Fruit fly (Drosophila melanogaster) whole organism, embryonic: ENCODE measurements around the gene Datp.

Experiments
- CG11085 ChIP-seq: fragments of 200-800 bp; sonication (Bioruptor generic); IDR thresholded peaks from 2 replicates; pipeline ENCODE4 v1.3.6; 2022; ENCODE audit warnings: missing biosample characterization, missing genetic modification characterization
- CG11247 ChIP-seq: fragments of 200-800 bp; sonication (Bioruptor generic); IDR thresholded peaks from 2 replicates; pipeline ENCODE4 v1.3.6; 2022; ENCODE audit warnings: missing biosample characterization, missing genetic modification characterization
- CG12942 ChIP-seq: fragments of 200-800 bp; sonication (Bioruptor generic); optimal IDR thresholded peaks from 3 replicates; lab custom pipeline; 2016; ENCODE audit warnings: missing biosample characterization, missing genetic modification characterization
- CG13296 ChIP-seq: fragments of 200-800 bp; sonication (Bioruptor generic); optimal IDR thresholded peaks from 3 replicates; lab custom pipeline; 2018; ENCODE audit warnings: missing biosample characterization, mild to moderate bottlenecking, missing genetic modification characterization
- CG14050 ChIP-seq: fragments of 200-800 bp; sonication (Bioruptor generic); IDR thresholded peaks from 3 replicates; pipeline ENCODE4 v1.3.6; 2022; ENCODE audit warnings: missing biosample characterization, missing genetic modification characterization
- CG34422 ChIP-seq: fragments of 200-800 bp; sonication (Bioruptor generic); IDR thresholded peaks from 3 replicates; pipeline ENCODE4 v1.3.6; 2022; ENCODE audit warnings: missing biosample characterization, missing genetic modification characterization
- CG3726 ChIP-seq: fragments of 200-800 bp; sonication (Bioruptor generic); IDR thresholded peaks from 3 replicates; pipeline ENCODE4, ENCODE4 v1.3.6; 2022; ENCODE audit warnings: missing biosample characterization, missing genetic modification characterization
- CG3847 ChIP-seq: fragments of 200-800 bp; sonication (Bioruptor generic); IDR thresholded peaks from 2 replicates; pipeline ENCODE4 v1.3.6; 2022; ENCODE audit warnings: missing biosample characterization, missing genetic modification characterization
- CG4328 ChIP-seq: fragments of 200-800 bp; sonication (Bioruptor generic); optimal IDR thresholded peaks from 3 replicates; lab custom pipeline; 2017; ENCODE audit warnings: missing biosample characterization, missing genetic modification reagents, missing genetic modification characterization
- CG4707 ChIP-seq: fragments of 200-800 bp; sonication (Bioruptor generic); optimal IDR thresholded peaks from 2 replicates; lab custom pipeline; 2018; ENCODE audit warnings: missing biosample characterization, mild to moderate bottlenecking, missing genetic modification characterization, moderate library complexity
- CG6813 ChIP-seq: fragments of 200-800 bp; sonication (Bioruptor generic); optimal IDR thresholded peaks from 2 replicates; lab custom pipeline; 2017; ENCODE audit warnings: missing biosample characterization, missing genetic modification characterization, mild to moderate bottlenecking, moderate library complexity, missing genetic modification reagents
- CG7357 ChIP-seq: fragments of 200-800 bp; sonication (Bioruptor generic); IDR thresholded peaks from 3 replicates; pipeline ENCODE4 v1.3.6; 2022; ENCODE audit warnings: missing biosample characterization, missing genetic modification characterization
- CG7556 ChIP-seq: fragments of 200-800 bp; sonication (Bioruptor generic); optimal IDR thresholded peaks from 2 replicates; lab custom pipeline; 2017; ENCODE audit warnings: missing biosample characterization, mild to moderate bottlenecking, missing genetic modification characterization
- CG7839 ChIP-seq: fragments of 200-800 bp; sonication (Bioruptor generic); optimal IDR thresholded peaks from 3 replicates; lab custom pipeline; 2018; ENCODE audit warnings: missing biosample characterization, mild to moderate bottlenecking, missing genetic modification characterization, moderate library complexity
- Chrac-16 ChIP-seq: fragments of 200-800 bp; sonication (Bioruptor generic); optimal IDR thresholded peaks from 3 replicates; lab custom pipeline; 2016; ENCODE audit warnings: missing biosample characterization, missing genetic modification characterization
- Dp ChIP-seq: fragments of 200-800 bp; sonication (Bioruptor generic); optimal IDR thresholded peaks from 2 replicates; lab custom pipeline; 2018; ENCODE audit warnings: missing biosample characterization, mild to moderate bottlenecking, missing genetic modification characterization, moderate library complexity
- Dref ChIP-seq: fragments of 200-800 bp; sonication (Bioruptor generic); IDR thresholded peaks from 2 replicates; pipeline ENCODE4 v1.3.6; 2022; ENCODE audit warnings: missing biosample characterization, missing genetic modification characterization
- E2f2 ChIP-seq: fragments of 200-800 bp; sonication (Bioruptor generic); IDR thresholded peaks from 2 replicates; pipeline ENCODE4 v1.3.6; 2022; ENCODE audit warnings: missing biosample characterization, missing genetic modification characterization
- Ets65A ChIP-seq: fragments of 200-800 bp; sonication (Bioruptor generic); peaks from one replicate; lab custom pipeline; 2016; ENCODE audit warnings: missing biosample characterization, missing genetic modification characterization
- HLH3B ChIP-seq: fragments of 200-800 bp; sonication (Bioruptor generic); IDR thresholded peaks from 2 replicates; pipeline ENCODE4 v1.3.6; 2022; ENCODE audit warnings: missing biosample characterization, missing genetic modification characterization
- Hand ChIP-seq: fragments of 200-800 bp; sonication (Bioruptor generic); optimal IDR thresholded peaks from 2 replicates; lab custom pipeline; 2017; ENCODE audit warnings: mild to moderate bottlenecking, missing biosample characterization, missing genetic modification reagents, missing genetic modification characterization
- Hmx ChIP-seq: fragments of 200-800 bp; sonication (Bioruptor generic); optimal IDR thresholded peaks from 2 replicates; lab custom pipeline; 2016; ENCODE audit warnings: missing biosample characterization, missing genetic modification characterization
- Hr39 ChIP-seq: fragments of >200 bp; optimal IDR thresholded peaks from 2 replicates; lab custom pipeline; 2017
- MBD-R2 ChIP-seq: fragments of 200-800 bp; sonication (Bioruptor generic); IDR thresholded peaks from 2 replicates; pipeline ENCODE4 v1.3.6; 2022; ENCODE audit warnings: missing biosample characterization, missing genetic modification characterization
- MESR4 ChIP-seq: fragments of 200-800 bp; sonication (Bioruptor generic); optimal IDR thresholded peaks from 2 replicates; lab custom pipeline; 2018; ENCODE audit warnings: missing biosample characterization, mild to moderate bottlenecking, missing genetic modification characterization, moderate library complexity
- Med ChIP-seq: fragments of 200-800 bp; sonication (Bioruptor generic); peaks from one replicate; lab custom pipeline; 2016; ENCODE audit warnings: missing biosample characterization, missing genetic modification characterization, mild to moderate bottlenecking, inconsistent platforms, moderate library complexity
- Mes4 ChIP-seq: fragments of 200-800 bp; sonication (Bioruptor generic); optimal IDR thresholded peaks from 2 replicates; lab custom pipeline; 2016; ENCODE audit warnings: missing biosample characterization, missing genetic modification characterization
- Pdp1 ChIP-seq, 2 experiments: fragments of 200-800 bp; sonication (Bioruptor generic); optimal IDR thresholded peaks; 3 replicates each; lab custom pipeline; 2016; ENCODE audit warnings: missing biosample characterization in 2 of 2, missing genetic modification characterization in 2 of 2, mild to moderate bottlenecking in 1 of 2, moderate library complexity in 1 of 2
- Poxn ChIP-seq: fragments of 200-800 bp; sonication (Bioruptor generic); IDR thresholded peaks from 2 replicates; pipeline ENCODE4 v1.3.6; 2022; ENCODE audit warnings: missing biosample characterization, missing genetic modification characterization
- al ChIP-seq: fragments of 200-800 bp; sonication (Bioruptor generic); IDR thresholded peaks from 2 replicates; pipeline ENCODE4 v1.3.6; 2022; ENCODE audit warnings: missing biosample characterization, missing genetic modification characterization
- amos ChIP-seq: fragments of 200-800 bp; sonication (Bioruptor generic); IDR thresholded peaks from 2 replicates; pipeline ENCODE4 v1.3.6; 2022; ENCODE audit warnings: missing biosample characterization, missing genetic modification characterization; ENCODE audit not compliant: partially characterized antibody
- dm ChIP-seq: fragments of 200-800 bp; sonication (Bioruptor generic); optimal IDR thresholded peaks from 3 replicates; lab custom pipeline; 2016; ENCODE audit warnings: missing biosample characterization, missing genetic modification characterization
- fu2 ChIP-seq: fragments of 200-800 bp; sonication (Bioruptor generic); optimal IDR thresholded peaks from 2 replicates; lab custom pipeline; 2016; ENCODE audit warnings: missing biosample characterization, missing genetic modification characterization
- gfzf ChIP-seq: fragments of 200-800 bp; sonication (Bioruptor generic); optimal IDR thresholded peaks from 2 replicates; lab custom pipeline; 2016; ENCODE audit warnings: missing biosample characterization, mild to moderate bottlenecking, missing genetic modification characterization, moderate library complexity
- grn ChIP-seq: fragments of 200-800 bp; sonication (Bioruptor generic); optimal IDR thresholded peaks from 3 replicates; lab custom pipeline; 2017; ENCODE audit warnings: missing biosample characterization, missing genetic modification characterization
- gsb-n ChIP-seq: fragments of 200-800 bp; sonication (Bioruptor generic); optimal IDR thresholded peaks from 3 replicates; lab custom pipeline; 2018; ENCODE audit warnings: missing biosample characterization, mild to moderate bottlenecking, missing genetic modification characterization
- klu ChIP-seq: fragments of 200-800 bp; sonication (Bioruptor generic); IDR thresholded peaks from 2 replicates; pipeline ENCODE4 v1.3.6; 2022; ENCODE audit warnings: missing biosample characterization, missing genetic modification characterization
- mld ChIP-seq: fragments of 200-800 bp; sonication (Bioruptor generic); IDR thresholded peaks from 3 replicates; pipeline ENCODE4 v1.3.6; 2022; ENCODE audit warnings: missing biosample characterization, missing genetic modification characterization; ENCODE audit not compliant: partially characterized antibody
- oc ChIP-seq: fragments of 200-800 bp; sonication (Bioruptor generic); optimal IDR thresholded peaks from 2 replicates; lab custom pipeline; 2018; ENCODE audit warnings: missing biosample characterization, mild to moderate bottlenecking, missing genetic modification characterization, moderate library complexity
- pb ChIP-seq: fragments of 200-800 bp; sonication (Bioruptor generic); optimal IDR thresholded peaks from 3 replicates; lab custom pipeline; 2016; ENCODE audit warnings: missing biosample characterization, missing genetic modification characterization
- pzg ChIP-seq: fragments of 200-800 bp; sonication (Bioruptor generic); optimal IDR thresholded peaks from 3 replicates; lab custom pipeline; 2018; ENCODE audit warnings: missing biosample characterization, mild to moderate bottlenecking, missing genetic modification characterization, moderate library complexity
- so ChIP-seq: fragments of 200-800 bp; sonication (Bioruptor generic); IDR thresholded peaks from 3 replicates; pipeline ENCODE4 v1.3.6; 2022; ENCODE audit warnings: missing biosample characterization, missing genetic modification characterization
- sqz ChIP-seq: fragments of 200-800 bp; sonication (Bioruptor generic); optimal IDR thresholded peaks from 3 replicates; lab custom pipeline; 2018; ENCODE audit warnings: missing biosample characterization, mild to moderate bottlenecking, missing genetic modification characterization
- tap ChIP-seq: fragments of 200-800 bp; optimal IDR thresholded peaks from 3 replicates; lab custom pipeline; 2019; ENCODE audit warnings: missing biosample characterization, mild to moderate bottlenecking, missing genetic modification characterization, moderate library complexity
- unc-4 ChIP-seq: fragments of 200-800 bp; sonication (Bioruptor generic); IDR thresholded peaks from 2 replicates; pipeline ENCODE4 v1.3.6; 2022; ENCODE audit warnings: missing biosample characterization, missing genetic modification characterization; ENCODE audit not compliant: partially characterized antibody
- vfl ChIP-seq: fragments of 200-800 bp; sonication (Bioruptor generic); optimal IDR thresholded peaks from 2 replicates; lab custom pipeline; 2016; ENCODE audit warnings: missing biosample characterization, missing genetic modification characterization
- zfh2 ChIP-seq: fragments of 200-800 bp; sonication (Bioruptor generic); optimal IDR thresholded peaks from 2 replicates; lab custom pipeline; 2016; ENCODE audit warnings: missing biosample characterization, missing genetic modification characterization

Datp gene

DNA sequence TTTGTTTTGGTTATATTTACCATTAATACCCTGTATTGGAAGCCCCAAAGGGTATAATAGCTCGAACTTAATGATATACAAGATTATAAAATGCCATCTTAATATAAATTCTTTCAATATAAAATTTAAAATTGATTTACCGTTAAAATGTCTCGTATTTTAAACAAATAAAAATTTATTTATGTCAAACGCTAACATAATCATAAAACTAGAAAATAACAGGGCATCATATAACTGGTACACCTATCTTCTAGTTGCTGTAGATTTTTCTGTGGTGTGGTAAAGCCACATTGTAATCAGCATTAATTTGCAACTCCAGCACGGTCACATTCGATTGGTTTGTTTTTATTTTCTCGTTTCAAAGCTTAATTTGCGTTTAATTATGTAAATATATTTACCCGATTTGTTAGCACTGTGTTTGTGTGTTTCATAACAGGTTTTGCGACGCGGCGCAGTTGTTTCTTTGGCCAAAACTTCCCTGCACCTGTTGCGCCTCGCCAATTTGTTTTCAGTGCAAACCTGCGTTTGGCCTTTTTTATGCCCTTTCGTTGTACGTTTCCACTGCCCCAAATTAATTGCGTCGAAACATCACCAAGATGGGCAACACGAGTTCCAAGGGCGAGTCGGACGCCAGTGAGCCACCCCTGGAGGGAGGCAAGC, 18.5 kb upstream of the Datp start, which contains the start of the genes CG4658 and CG5846 (continued):
- TF ChIP-seq CG7357 (GFP tag; lab: Robert Waterston, UW) (peak; percentile 89), unc-4 (GFP tag; lab: Robert Waterston, UW) (no peak), CG11247 (GFP tag; lab: Robert Waterston, UW) (peak; percentile 88), HLH3B (GFP tag; lab: Robert Waterston, UW) (peak; percentile 97), Poxn (GFP tag; lab: Robert Waterston, UW) (peak; percentile 62), CG4707 (GFP tag; lab: Kevin White, UChicago) (peak; percentile 64)
- TF ChIP-seq, all 482 proteins: peak for 410

DNA sequence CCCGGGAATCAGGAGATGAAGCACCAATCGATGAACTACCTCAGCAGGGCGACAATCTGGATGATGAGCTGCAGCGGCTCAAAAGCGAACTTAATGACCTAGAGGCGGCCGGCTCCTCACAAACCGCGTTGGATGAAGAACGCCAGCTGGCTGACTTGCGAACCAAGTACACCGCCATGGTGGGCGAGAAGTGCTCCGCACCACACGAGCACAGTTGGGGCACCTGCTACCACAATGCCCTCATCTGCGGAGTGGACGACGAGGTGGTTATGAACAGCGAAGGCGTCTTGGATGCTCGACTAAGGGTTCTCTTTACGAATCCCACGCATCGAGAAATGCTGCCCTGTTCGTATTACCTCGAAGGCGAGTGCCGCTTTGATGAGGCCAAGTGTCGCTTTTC, 16.1 kb upstream of the Datp start:
- no peak for TF ChIP-seq gsb-n (tag; lab: Kevin White, UChicago)
- TF ChIP-seq Med: peak; percentile 55
- TF ChIP-seq E2f2 (GFP tag; lab: Robert Waterston, UW): no peak
- no peak for TF ChIP-seq CG34422 (GFP tag; lab: Robert Waterston, UW)
- TF ChIP-seq mld (GFP tag; lab: Robert Waterston, UW): no peak
- no peak for TF ChIP-seq MBD-R2 (GFP tag; lab: Robert Waterston, UW)
- 0 out of 2 replicates have a peak, but pooled peaks have one; percentile 28 for TF ChIP-seq Dref (GFP tag; lab: Robert Waterston, UW)
- no peak for TF ChIP-seq CG11085 (GFP tag; lab: Robert Waterston, UW)
- no peak for TF ChIP-seq CG7839 (tag; lab: Kevin White, UChicago)
- TF ChIP-seq amos (GFP tag; lab: Robert Waterston, UW): no peak
- no peak for TF ChIP-seq CG12942 (GFP tag; lab: Kevin White, UChicago)
- peak; percentile 60 for TF ChIP-seq Ets65A (GFP tag; lab: Kevin White, UChicago)
- no peak for TF ChIP-seq al (GFP tag; lab: Robert Waterston, UW)
- no peak for TF ChIP-seq CG4328 (GFP tag; lab: Kevin White, UChicago)

DNA sequence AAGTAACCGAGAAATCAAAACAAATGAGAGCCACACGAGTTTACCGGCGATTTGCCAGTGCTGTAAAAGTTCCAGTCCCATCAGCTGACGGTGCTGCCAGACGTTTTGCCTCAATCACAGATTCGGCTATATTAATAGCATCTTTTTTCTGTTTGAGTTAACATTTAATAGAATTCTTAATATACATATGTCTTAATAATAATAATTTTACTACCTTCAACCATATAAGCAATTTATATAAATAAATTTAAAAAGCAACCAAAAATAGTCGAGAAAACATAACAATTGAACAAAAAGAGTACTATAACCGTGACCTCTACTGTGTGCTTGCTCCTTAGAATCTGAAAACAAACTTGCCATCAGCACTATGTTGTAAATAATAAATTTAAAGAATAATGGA, 15.5 kb upstream of the Datp start, which contains the start of the genes CG13126 and CG4709:
Gene CG13126 (minus strand): TSS at position 63 of the 400 bp plus-strand sequence.
Gene CG4709 (plus strand): TSS at position 207 of the 400 bp plus-strand sequence.
- TF ChIP-seq grn (GFP tag; lab: Kevin White, UChicago): peak; percentile 37
- TF ChIP-seq klu (GFP tag; lab: Robert Waterston, UW): peak; percentile 76; the same call in 1 of the 2 replicates
- TF ChIP-seq CG6813 (GFP tag; lab: Kevin White, UChicago): peak; percentile 90
- peak; percentile 91 for TF ChIP-seq CG13296 (GFP tag; lab: Kevin White, UChicago)
- TF ChIP-seq Chrac-16: peak; percentile 85
- peak; percentile 92 for TF ChIP-seq tap
- peak; percentile 59 for TF ChIP-seq pzg (GFP tag; lab: Kevin White, UChicago)
- peak; percentile 57 for TF ChIP-seq Dp (GFP tag; lab: Kevin White, UChicago)
- no peak for TF ChIP-seq Hmx (GFP tag; lab: Kevin White, UChicago)
- TF ChIP-seq vfl (GFP tag; lab: Kevin White, UChicago): peak; percentile 57
- TF ChIP-seq fu2: peak; percentile 5
- TF ChIP-seq zfh2 (GFP tag; lab: Kevin White, UChicago): peak; percentile 49
- TF ChIP-seq CG3847: peak; percentile 84
- TF ChIP-seq sqz (GFP tag; lab: Kevin White, UChicago): peak; percentile 84
- TF ChIP-seq oc: peak; percentile 81
- TF ChIP-seq MESR4 (GFP tag; lab: Kevin White, UChicago): peak; percentile 23
- peak; percentile 81; the same call in 1 of the 3 replicates for TF ChIP-seq CG3726 (GFP tag; lab: Robert Waterston, UW)
- no peak for TF ChIP-seq Mes4 (GFP tag; lab: Kevin White, UChicago)
- peak; percentile 92 for TF ChIP-seq CG7556 (GFP tag; lab: Kevin White, UChicago)
- peak; percentile 33; the same call in 1 of the 2 replicates for TF ChIP-seq Dref (GFP tag; lab: Robert Waterston, UW)
- peak; percentile 25 to 71 for TF ChIP-seq Pdp1 (GFP tag; optimal IDR thresholded peaks at IDR 0.05; lab: Kevin White, UChicago)
- TF ChIP-seq Hr39: no peak
- TF ChIP-seq so (GFP tag; lab: Robert Waterston, UW): peak; percentile 77; the same call in 2 of the 3 replicates
- TF ChIP-seq Hand (GFP tag; lab: Kevin White, UChicago): peak; percentile 69
- peak; percentile 20 for TF ChIP-seq dm
- no peak for TF ChIP-seq pb (GFP tag; lab: Kevin White, UChicago)
- no peak for TF ChIP-seq gfzf
- peak; percentile 76 for TF ChIP-seq CG14050
